Fruit fly (Drosophila melanogaster) whole organism, pupa: Measurements from ENCODE around the gene del.

Experiments used
- CG13204 ChIP-seq: fragments of 200-800 bp; sonication (Bioruptor generic); optimal IDR thresholded peaks from 2 replicates; lab custom pipeline; 2018; ENCODE audit warnings: missing biosample characterization, mild to moderate bottlenecking, missing genetic modification characterization, moderate library complexity
- CG14655 ChIP-seq: fragments of 200-800 bp; sonication (Bioruptor generic); optimal IDR thresholded peaks from 3 replicates; lab custom pipeline; 2017; ENCODE audit warnings: mild to moderate bottlenecking, missing biosample characterization, missing genetic modification reagents, missing genetic modification characterization
- CG32121 ChIP-seq: fragments of 200-800 bp; sonication (Bioruptor generic); IDR thresholded peaks from 2 replicates; pipeline ENCODE4 v1.3.6; 2022; ENCODE audit warnings: missing biosample characterization, missing genetic modification characterization
- D1 ChIP-seq: fragments of 200-800 bp; sonication (Bioruptor generic); optimal IDR thresholded peaks from 2 replicates; lab custom pipeline; 2018; ENCODE audit warnings: missing biosample characterization, mild to moderate bottlenecking, missing genetic modification characterization, moderate library complexity
- EcR ChIP-seq: fragments of 200-800 bp; sonication (Bioruptor generic); optimal IDR thresholded peaks from 3 replicates; lab custom pipeline; 2019; ENCODE audit warnings: missing biosample characterization, missing genetic modification characterization, mild to moderate bottlenecking, moderate library complexity, missing genetic modification reagents
- Pif1A ChIP-seq: fragments of 200-800 bp; sonication (Bioruptor generic); optimal IDR thresholded peaks from 3 replicates; lab custom pipeline; 2016; ENCODE audit warnings: missing biosample characterization, missing genetic modification characterization
- fd96Ca ChIP-seq: fragments of 200-800 bp; sonication (Bioruptor generic); IDR thresholded peaks from 3 replicates; pipeline ENCODE4 v1.3.6; 2022; ENCODE audit warnings: missing biosample characterization, missing genetic modification characterization

- TF ChIP-seq CG13204 (GFP tag; lab: Kevin White, UChicago), result no peak
- TF ChIP-seq EcR, result no peak
- peak; percentile 59 for TF ChIP-seq CG14655 (GFP tag; lab: Kevin White, UChicago)
- 0 out of 3 replicates have a peak, but pooled peaks have one; percentile 20 for TF ChIP-seq fd96Ca
- peak; percentile 20 for TF ChIP-seq Pif1A (GFP tag; lab: Kevin White, UChicago)
- no peak for TF ChIP-seq D1
- TF ChIP-seq CG32121 (GFP tag; lab: Robert Waterston, UW), result peak; percentile 47; the same call in 1 of the 2 replicates
Measured at dm6 chr2L:21196511-21196910, 48.2 kb upstream of the del start.
